Fruit fly (Drosophila melanogaster): ENCODE data around the gene CG15537.
A peak's percentile ranks its signal among the peaks of the same experiment; 100 is the strongest.

CG15537 gene

DNA sequence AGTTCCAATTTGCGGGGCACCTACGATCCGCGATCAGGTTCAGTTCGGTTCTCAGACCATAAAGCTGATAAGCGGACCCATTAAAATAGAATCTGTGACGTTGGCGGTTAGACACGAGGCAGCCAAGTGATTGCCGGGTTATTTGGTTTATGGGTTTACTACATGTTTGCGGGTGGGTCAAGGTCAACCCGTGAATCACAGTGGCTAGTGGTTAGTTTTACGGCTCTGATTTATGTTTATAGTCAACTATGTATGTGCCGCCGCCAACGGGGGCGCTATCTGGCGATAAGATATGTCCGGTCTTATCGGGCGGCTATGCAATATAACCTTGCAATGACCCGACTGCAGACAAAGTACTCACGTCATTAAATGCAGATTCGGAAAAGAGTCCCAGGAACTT is 6.0 kb upstream of the CG15537 start:
- no peak for TF ChIP-seq dmrt93B (GFP tag; optimal IDR thresholded peaks at IDR 0.05)
- TF ChIP-seq CrebA (GFP tag; optimal IDR thresholded peaks at IDR 0.05; ENCODE audit: borderline replicate concordance): peak; percentile 22

DNA sequence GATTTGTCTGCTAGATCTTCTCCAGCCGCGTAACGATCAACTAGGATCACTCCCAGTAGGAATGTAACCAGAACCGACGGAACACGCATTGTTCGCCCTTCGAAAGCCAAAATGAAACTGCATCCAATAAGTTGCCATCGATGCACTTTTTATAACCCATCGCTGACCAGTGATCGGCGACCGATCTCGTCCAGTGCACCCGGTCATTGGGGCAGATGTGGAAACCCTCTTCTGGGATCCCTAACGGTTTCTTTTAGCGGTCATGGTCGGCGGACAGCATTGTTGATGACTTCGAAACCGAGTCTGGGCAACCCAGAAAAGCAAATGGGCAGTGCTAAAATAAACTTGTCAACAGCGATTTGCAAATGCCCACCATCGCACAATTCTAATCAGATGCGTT is 1.5 kb upstream of the CG15537 start, which contains the start of gene Osi23:
Osi23 (minus strand) TSS at position 101 of the 400 bp plus-strand sequence.
- TF ChIP-seq dsf (GFP tag; optimal IDR thresholded peaks at IDR 0.05; ENCODE audit: borderline replicate concordance) (no peak), Sp1 (GFP tag; optimal IDR thresholded peaks at IDR 0.05) (no peak), CG9705 (GFP tag; optimal IDR thresholded peaks at IDR 0.05) (no peak), Abd-B (GFP tag; optimal IDR thresholded peaks at IDR 0.05) (no peak), CG32264 (GFP tag; optimal IDR thresholded peaks at IDR 0.05) (no peak), ey (GFP tag; optimal IDR thresholded peaks at IDR 0.05) (no peak), pan (optimal IDR thresholded peaks at IDR 0.05) (no peak), CrebA (GFP tag; optimal IDR thresholded peaks at IDR 0.05; ENCODE audit: borderline replicate concordance) (no peak), GATAd (GFP tag; optimal IDR thresholded peaks at IDR 0.05) (no peak), HLH106 (tag; optimal IDR thresholded peaks at IDR 0.05) (no peak), tai (GFP tag; optimal IDR thresholded peaks at IDR 0.05) (no peak), N (GFP tag; optimal IDR thresholded peaks at IDR 0.05) (no peak)

DNA sequence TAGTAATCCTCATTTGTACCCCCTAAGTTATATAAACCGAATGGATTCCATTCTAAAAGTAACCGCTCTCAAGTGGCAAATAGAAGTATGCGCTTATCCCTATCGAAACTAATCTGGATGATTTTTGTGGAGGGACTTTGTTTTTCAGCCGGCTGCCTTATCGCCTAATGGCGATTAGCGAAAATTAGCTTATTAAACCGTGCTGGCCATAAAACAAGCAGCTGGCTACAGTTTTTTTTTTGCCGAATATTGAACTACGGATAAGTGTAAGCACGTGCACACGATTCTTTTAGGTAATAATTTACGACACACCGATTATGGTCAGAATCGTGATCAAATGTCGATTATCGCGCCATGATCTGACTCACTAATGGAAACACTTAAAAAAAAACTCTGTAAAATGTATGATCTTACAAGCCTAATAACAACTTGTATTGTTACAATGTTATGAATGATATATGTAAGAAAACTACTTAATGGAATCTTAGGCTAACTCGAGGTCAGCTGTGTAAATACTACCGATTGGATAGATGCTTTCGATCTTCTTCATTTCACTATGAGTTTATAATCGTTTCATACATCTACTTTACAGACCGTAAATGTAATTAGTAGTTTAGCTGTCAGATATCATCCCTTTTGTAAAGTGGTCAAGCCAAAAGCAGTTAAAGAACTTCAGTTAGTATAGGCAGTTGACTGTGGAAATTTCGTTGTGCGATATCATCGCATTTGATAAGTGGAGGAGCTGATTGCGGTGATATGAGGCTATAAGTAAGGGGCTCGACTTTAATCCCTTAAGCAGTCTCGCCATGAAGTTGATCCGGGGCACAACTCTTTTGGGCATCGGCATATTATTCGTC is 11.9 kb downstream of the CG15537 start, which contains the start of gene CG15534:
CG15534 (plus strand) TSS at position 807 of the 857 bp plus-strand sequence.
- TF ChIP-seq brk (GFP tag; optimal IDR thresholded peaks at IDR 0.05) (no peak), jim (GFP tag; optimal IDR thresholded peaks at IDR 0.05) (no peak), Vsx2 (GFP tag; optimal IDR thresholded peaks at IDR 0.05; ENCODE audit: partially characterized antibody) (peak; percentile 88), tai (GFP tag; optimal IDR thresholded peaks at IDR 0.05) (no peak), Rel (GFP tag; optimal IDR thresholded peaks at IDR 0.05) (no peak), Rel (tag; optimal IDR thresholded peaks at IDR 0.05) (peak; percentile 30)

DNA sequence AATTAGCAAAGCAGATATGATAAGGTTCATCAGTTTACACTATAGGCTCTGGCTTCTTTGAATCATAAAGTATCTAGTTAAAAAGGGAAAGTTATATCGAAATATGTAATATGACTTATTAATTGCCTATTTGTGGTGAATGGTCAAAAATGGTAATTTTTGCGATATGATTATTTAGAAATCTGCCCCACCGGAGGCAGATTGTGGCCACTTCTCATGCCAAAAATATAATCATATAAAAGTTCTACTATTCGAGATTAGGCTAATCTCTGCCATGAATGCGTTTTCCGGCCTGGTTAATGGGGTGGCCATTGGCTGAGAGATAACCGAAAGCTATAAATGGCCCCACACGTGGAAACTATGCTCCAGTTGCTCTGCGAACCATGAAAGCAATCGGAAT is 14.9 kb downstream of the CG15537 start, which contains the start of gene CG15533:
CG15533 (plus strand) TSS at position 362 of the 400 bp plus-strand sequence.
- TF ChIP-seq brk (GFP tag; optimal IDR thresholded peaks at IDR 0.05) (no peak), Sp1 (GFP tag; optimal IDR thresholded peaks at IDR 0.05) (no peak), Jra (GFP tag; optimal IDR thresholded peaks at IDR 0.05) (no peak), dl (GFP tag; optimal IDR thresholded peaks at IDR 0.05; ENCODE audit: insufficient read depth in 1 of 2, partially characterized antibody in 2 of 2) (no peak), dsf (GFP tag; optimal IDR thresholded peaks at IDR 0.05; ENCODE audit: borderline replicate concordance) (no peak), Rel (GFP tag; optimal IDR thresholded peaks at IDR 0.05) (no peak), Rel (tag; optimal IDR thresholded peaks at IDR 0.05) (no peak)

DNA sequence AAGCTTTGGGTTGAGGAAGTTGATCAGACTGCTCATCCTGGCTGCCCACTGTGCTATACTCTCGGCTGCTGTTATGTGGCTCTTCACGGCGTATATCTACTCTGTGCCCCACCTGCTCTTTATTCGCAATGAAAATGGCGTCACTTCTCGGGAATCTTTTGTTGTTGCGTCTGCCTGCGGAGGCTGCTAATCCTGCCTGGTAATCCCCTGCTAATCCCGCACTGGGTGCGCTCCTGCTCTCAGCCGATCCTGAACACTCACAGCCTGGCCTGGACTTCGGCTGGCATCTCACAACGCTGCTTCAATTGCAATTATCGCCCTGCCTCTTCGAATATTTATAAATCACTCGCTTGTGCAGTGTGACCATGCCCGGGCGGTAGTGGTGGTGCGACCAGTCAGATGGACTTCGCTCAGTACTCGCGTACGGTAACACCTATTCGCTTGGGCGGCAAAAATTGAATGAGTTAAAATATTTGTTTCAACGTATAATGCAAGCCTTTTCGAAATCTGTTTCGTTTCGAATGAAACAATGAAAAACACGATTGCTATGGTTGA is 15.5 kb downstream of the CG15537 start, which contains the start of gene CG2218:
CG2218 (minus strand) TSS at position 472 of the 555 bp plus-strand sequence.
- TF ChIP-seq Rel (GFP tag; optimal IDR thresholded peaks at IDR 0.05) (no peak), Rel (tag; optimal IDR thresholded peaks at IDR 0.05) (peak; percentile 63), ey (GFP tag; optimal IDR thresholded peaks at IDR 0.05) (no peak), Dif (GFP tag; optimal IDR thresholded peaks at IDR 0.05; ENCODE audit: partially characterized antibody) (no peak), Hr83 (GFP tag; optimal IDR thresholded peaks at IDR 0.05; ENCODE audit: poor library complexity, severe bottlenecking) (peak; percentile 25), HLH106 (tag; optimal IDR thresholded peaks at IDR 0.05) (peak; percentile 3), rgr (GFP tag; optimal IDR thresholded peaks at IDR 0.05) (peak; percentile 13)

DNA sequence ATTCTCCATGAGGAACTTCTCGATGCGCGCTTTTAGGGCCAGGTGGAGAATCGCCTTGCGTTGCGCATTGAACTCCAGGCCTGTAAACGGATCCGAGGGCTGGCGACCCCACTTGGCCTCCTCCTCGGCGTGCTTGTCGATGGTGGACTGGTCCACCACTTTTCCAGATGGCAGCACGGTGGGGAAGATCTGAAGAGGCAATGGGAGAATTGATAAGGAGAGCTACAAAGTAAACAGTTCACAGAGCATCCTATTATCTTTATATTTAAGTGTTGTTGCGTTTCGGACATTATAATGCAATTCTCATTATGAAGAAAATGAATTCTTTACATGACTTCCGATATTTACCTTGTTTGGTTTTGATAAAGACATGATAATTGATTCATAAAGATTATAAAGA is 16.8 kb downstream of the CG15537 start:
- TF ChIP-seq Rel (GFP tag; optimal IDR thresholded peaks at IDR 0.05): no peak
- no peak for TF ChIP-seq Rel (tag; optimal IDR thresholded peaks at IDR 0.05)
- no peak for TF ChIP-seq dl (GFP tag; optimal IDR thresholded peaks at IDR 0.05; ENCODE audit: insufficient read depth in 1 of 2, partially characterized antibody in 2 of 2)
- TF ChIP-seq CG9705 (GFP tag; optimal IDR thresholded peaks at IDR 0.05): no peak
- no peak for TF ChIP-seq sv (GFP tag; optimal IDR thresholded peaks at IDR 0.05)
- TF ChIP-seq Hr78 (GFP tag; optimal IDR thresholded peaks at IDR 0.05): no peak
- TF ChIP-seq brk (GFP tag; optimal IDR thresholded peaks at IDR 0.05): no peak
- no peak for TF ChIP-seq sage (GFP tag; optimal IDR thresholded peaks at IDR 0.05)
- TF ChIP-seq OdsH (GFP tag; optimal IDR thresholded peaks at IDR 0.05): no peak
- TF ChIP-seq Abd-B (GFP tag; optimal IDR thresholded peaks at IDR 0.05): no peak
- TF ChIP-seq Myc (optimal IDR thresholded peaks at IDR 0.05): no peak
- TF ChIP-seq jim (GFP tag; optimal IDR thresholded peaks at IDR 0.05): no peak
- TF ChIP-seq foxo (GFP tag; optimal IDR thresholded peaks at IDR 0.05): no peak
- TF ChIP-seq Mio (GFP tag; optimal IDR thresholded peaks at IDR 0.05): no peak
- no peak for TF ChIP-seq Hnf4 (GFP tag; optimal IDR thresholded peaks at IDR 0.05)
- TF ChIP-seq N (GFP tag; optimal IDR thresholded peaks at IDR 0.05): no peak
- TF ChIP-seq rgr (GFP tag; optimal IDR thresholded peaks at IDR 0.05): no peak
- TF ChIP-seq pan (optimal IDR thresholded peaks at IDR 0.05): no peak

All from whole organism, wandering third instar larva.